Worm (Caenorhabditis elegans): ENCODE data around the gene F02D10.2.

Gene F02D10.2

ce11 chrX:13510997-13511396, 47.3 kb upstream of the F02D10.2 start, which contains the start of gene col-185:
col-185 (minus strand) TSS chrX:13511097.
- TF ChIP-seq gmeb-1 (tag; optimal IDR thresholded peaks at IDR 0.05) (no peak), lin-39 (tag; optimal IDR thresholded peaks at IDR 0.05) (no peak)

ce11 chrX:13510234-13510837, 46.6 kb upstream of the F02D10.2 start:
- TF ChIP-seq snpc-4 (tag; optimal IDR thresholded peaks at IDR 0.05) (no peak), blmp-1 (tag; optimal IDR thresholded peaks at IDR 0.05; ENCODE audit: insufficient read depth) (no peak), elt-1 (tag; optimal IDR thresholded peaks at IDR 0.05) (no peak), Y55F3AM.14 (GFP tag; optimal IDR thresholded peaks at IDR 0.05) (no peak), aly-2 (tag; optimal IDR thresholded peaks at IDR 0.05) (no peak), lin-13 (GFP tag; optimal IDR thresholded peaks at IDR 0.05) (no peak), ztf-11 (tag; optimal IDR thresholded peaks at IDR 0.05) (no peak)

ce11 chrX:13507233-13507632, 43.5 kb upstream of the F02D10.2 start, which contains the start of gene H06A10.1:
H06A10.1 (plus strand) TSS chrX:13507533.
- TF ChIP-seq nhr-129 (tag; optimal IDR thresholded peaks at IDR 0.05), result no peak
- no peak for TF ChIP-seq peb-1 (tag; optimal IDR thresholded peaks at IDR 0.05)
- TF ChIP-seq aly-2 (tag; optimal IDR thresholded peaks at IDR 0.05), result no peak
- TF ChIP-seq sma-3 (GFP tag; optimal IDR thresholded peaks at IDR 0.05), result no peak
- TF ChIP-seq ztf-4 (tag; optimal IDR thresholded peaks at IDR 0.05), result no peak
- TF ChIP-seq elt-1 (tag; optimal IDR thresholded peaks at IDR 0.05), result no peak
- no peak for TF ChIP-seq nhr-25 (tag; optimal IDR thresholded peaks at IDR 0.05)
- TF ChIP-seq fos-1 (tag; optimal IDR thresholded peaks at IDR 0.05), result no peak
- no peak for TF ChIP-seq nhr-12 (tag; optimal IDR thresholded peaks at IDR 0.05)

ce11 chrX:13506493-13506892, 42.8 kb upstream of the F02D10.2 start:
- TF ChIP-seq sma-9 (GFP tag; optimal IDR thresholded peaks at IDR 0.05) (peak; percentile 5), sma-9 (tag; optimal IDR thresholded peaks at IDR 0.05) (no peak), lsy-2 (tag; optimal IDR thresholded peaks at IDR 0.05) (no peak), F13H6.1 (tag; optimal IDR thresholded peaks at IDR 0.05) (no peak), snpc-4 (tag; optimal IDR thresholded peaks at IDR 0.05) (peak; percentile 43)

- TF ChIP-seq sma-9 (GFP tag; optimal IDR thresholded peaks at IDR 0.05), result no peak
- no peak for TF ChIP-seq sma-9 (tag; optimal IDR thresholded peaks at IDR 0.05)
- TF ChIP-seq nhr-129 (tag; optimal IDR thresholded peaks at IDR 0.05), result peak; percentile 21
Observed at ce11 chrX:13506043-13506442, 42.4 kb upstream of the F02D10.2 start.

ce11 chrX:13505201-13505600, 41.5 kb upstream of the F02D10.2 start:
- TF ChIP-seq snpc-4 (tag; optimal IDR thresholded peaks at IDR 0.05) (no peak), elt-1 (tag; optimal IDR thresholded peaks at IDR 0.05) (no peak), nhr-12 (tag; optimal IDR thresholded peaks at IDR 0.05) (no peak), nhr-10 (tag; optimal IDR thresholded peaks at IDR 0.05) (no peak), nhr-77 (tag; optimal IDR thresholded peaks at IDR 0.05) (no peak), unc-62 (GFP tag; optimal IDR thresholded peaks at IDR 0.05) (no peak), dmd-4 (tag; optimal IDR thresholded peaks at IDR 0.05) (no peak), nhr-6 (tag; optimal IDR thresholded peaks at IDR 0.05) (no peak), nhr-21 (tag; optimal IDR thresholded peaks at IDR 0.05) (no peak), Y55F3AM.14 (GFP tag; optimal IDR thresholded peaks at IDR 0.05) (no peak)

ce11 chrX:13503839-13504238, 40.1 kb upstream of the F02D10.2 start:
- TF ChIP-seq ceh-82 (tag; optimal IDR thresholded peaks at IDR 0.05), result no peak
- TF ChIP-seq dmd-4 (tag; optimal IDR thresholded peaks at IDR 0.05), result no peak
- TF ChIP-seq elt-3 (tag; optimal IDR thresholded peaks at IDR 0.05), result no peak
- no peak for TF ChIP-seq crh-2 (tag; optimal IDR thresholded peaks at IDR 0.05)
- TF ChIP-seq R02D3.7 (tag; optimal IDR thresholded peaks at IDR 0.05), result no peak
- TF ChIP-seq nhr-23 (tag; optimal IDR thresholded peaks at IDR 0.05), result no peak
- no peak for TF ChIP-seq C34F6.9 (tag; optimal IDR thresholded peaks at IDR 0.05)
- TF ChIP-seq skn-1 (tag; optimal IDR thresholded peaks at IDR 0.05), result no peak
- TF ChIP-seq F13H6.1 (tag; optimal IDR thresholded peaks at IDR 0.05), result no peak
- no peak for TF ChIP-seq gmeb-1 (tag; optimal IDR thresholded peaks at IDR 0.05)

Data from whole organism, L2 larva.